Worm (Caenorhabditis elegans): ENCODE data around the gene srlf-33.

Gene srlf-33

DNA sequence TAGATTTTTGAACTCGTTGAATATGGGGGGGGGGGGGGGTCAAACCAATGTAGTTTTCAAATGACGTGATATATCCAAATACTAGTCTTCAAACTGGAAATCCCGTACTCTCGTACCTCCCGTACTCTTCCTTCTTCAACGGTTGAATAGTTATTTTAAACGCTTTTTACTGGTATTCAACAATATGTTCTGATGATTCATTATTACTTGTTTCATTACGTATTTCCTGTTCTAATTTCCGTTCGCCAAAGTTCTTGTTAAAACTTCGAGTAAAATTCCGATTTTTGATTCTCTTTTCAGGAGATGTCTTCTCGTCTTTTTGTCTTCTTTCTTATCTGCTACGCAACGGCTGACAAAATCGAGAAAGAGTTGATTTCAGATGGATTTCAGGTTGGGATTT lies 5.3 kb upstream of the srlf-33 start, which contains the start of gene nhx-9:
TSS of gene nhx-9 (plus strand) at position 301 of the 400 bp plus-strand sequence.
- TF ChIP-seq dpff-1 (tag; optimal IDR thresholded peaks at IDR 0.05) (no peak), ztf-3 (GFP tag; optimal IDR thresholded peaks at IDR 0.05) (no peak), K11D2.4 (GFP tag; IDR thresholded peaks at IDR 0.05) (no peak), sdz-38 (tag; optimal IDR thresholded peaks at IDR 0.05) (no peak), F10E7.11 (tag; optimal IDR thresholded peaks at IDR 0.05) (no peak), lin-26 (GFP tag; IDR thresholded peaks at IDR 0.05) (no peak), F33H1.4 (GFP tag; IDR thresholded peaks at IDR 0.05) (no peak), ZK185.1 (tag; optimal IDR thresholded peaks at IDR 0.05; ENCODE audit: poor library complexity, severe bottlenecking) (no peak), attf-6 (GFP tag; IDR thresholded peaks at IDR 0.05) (no peak), lin-35 (GFP tag; optimal IDR thresholded peaks at IDR 0.05) (no peak), die-1 (tag; optimal IDR thresholded peaks at IDR 0.05) (no peak), egl-18 (GFP tag; IDR thresholded peaks at IDR 0.05) (no peak), lsl-1 (GFP tag; optimal IDR thresholded peaks at IDR 0.05) (no peak), F49E8.2 (tag; optimal IDR thresholded peaks at IDR 0.05; ENCODE audit: insufficient read depth) (no peak), ztf-28 (GFP tag; IDR thresholded peaks at IDR 0.05) (no peak), bed-1 (GFP tag; IDR thresholded peaks at IDR 0.05) (no peak), pbrm-1 (GFP tag; IDR thresholded peaks at IDR 0.05) (no peak)

- no peak for TF ChIP-seq atf-7 (tag; optimal IDR thresholded peaks at IDR 0.05)
- TF ChIP-seq hlh-26 (GFP tag; conservative IDR thresholded peaks at IDR 0.05), result no peak
- TF ChIP-seq ama-1 (optimal IDR thresholded peaks at IDR 0.05), result no peak
- peak in 1 of 2 experiments; percentile 8 for TF ChIP-seq ama-1 (GFP tag; optimal IDR thresholded peaks at IDR 0.05)
- TF ChIP-seq F37B4.10 (GFP tag; IDR thresholded peaks at IDR 0.05), result no peak
- TF ChIP-seq madf-10 (tag; optimal IDR thresholded peaks at IDR 0.05), result peak; percentile 12
- no peak for TF ChIP-seq B0035.1 (tag; optimal IDR thresholded peaks at IDR 0.05)
- TF ChIP-seq madf-8 (GFP tag; conservative IDR thresholded peaks at IDR 0.05), result no peak
- no peak for TF ChIP-seq nfya-1 (tag; optimal IDR thresholded peaks at IDR 0.05; ENCODE audit: borderline replicate concordance, insufficient read depth)
- no peak for TF ChIP-seq mel-28 (tag; optimal IDR thresholded peaks at IDR 0.05; ENCODE audit: borderline replicate concordance)
- TF ChIP-seq attf-3 (GFP tag; conservative IDR thresholded peaks at IDR 0.05), result no peak
- peak; percentile 55 for TF ChIP-seq zim-3 (tag; optimal IDR thresholded peaks at IDR 0.05)
- no peak for TF ChIP-seq unc-130 (GFP tag; optimal IDR thresholded peaks at IDR 0.05)
- 0 out of 2 replicates have a peak, but pooled peaks have one; percentile 14 for TF ChIP-seq ceh-58 (GFP tag; IDR thresholded peaks at IDR 0.05)
- peak; percentile 79; the same call in 1 of the 2 replicates for TF ChIP-seq dox-1 (GFP tag; IDR thresholded peaks at IDR 0.05)
- no peak for TF ChIP-seq ztf-3 (GFP tag; optimal IDR thresholded peaks at IDR 0.05)
- TF ChIP-seq gei-17 (GFP tag; optimal IDR thresholded peaks at IDR 0.05), result no peak
- no peak for TF ChIP-seq zfh-2 (GFP tag; conservative IDR thresholded peaks at IDR 0.05)
- peak; percentile 50 for TF ChIP-seq lsl-1 (GFP tag; optimal IDR thresholded peaks at IDR 0.05)
- no peak for TF ChIP-seq chd-7 (tag; optimal IDR thresholded peaks at IDR 0.05)
- no peak for TF ChIP-seq F52B5.7 (tag; optimal IDR thresholded peaks at IDR 0.05)
- no peak for TF ChIP-seq aptf-2 (GFP tag; conservative IDR thresholded peaks at IDR 0.05)
- TF ChIP-seq let-607 (tag; optimal IDR thresholded peaks at IDR 0.05), result no peak
- no peak for TF ChIP-seq ekl-4 (GFP tag; IDR thresholded peaks at IDR 0.05)
- TF ChIP-seq F49E8.2 (tag; optimal IDR thresholded peaks at IDR 0.05; ENCODE audit: insufficient read depth), result peak; percentile 1
- no peak for TF ChIP-seq tlf-1 (GFP tag; optimal IDR thresholded peaks at IDR 0.05)
- no peak for TF ChIP-seq unc-62 (GFP tag; optimal IDR thresholded peaks at IDR 0.05)
- no peak for TF ChIP-seq snpc-1.1 (tag; optimal IDR thresholded peaks at IDR 0.05; ENCODE audit: insufficient read depth)
- TF ChIP-seq K12H6.12 (tag; optimal IDR thresholded peaks at IDR 0.05), result peak; percentile 30
- 0 out of 2 replicates have a peak, but pooled peaks have one; percentile 33 for TF ChIP-seq let-526 (GFP tag; IDR thresholded peaks at IDR 0.05)
- TF ChIP-seq lin-40 (tag; optimal IDR thresholded peaks at IDR 0.05), result no peak
- TF ChIP-seq egrh-3 (GFP tag; IDR thresholded peaks at IDR 0.05), result peak; percentile 21; the same call in 1 of the 2 replicates
- no peak for TF ChIP-seq lsy-27 (tag; optimal IDR thresholded peaks at IDR 0.05; ENCODE audit: borderline replicate concordance, insufficient read depth)
Observed at ce11 chrIV:11928388-11928787, 3.1 kb upstream of the srlf-33 start.
